Worm (Caenorhabditis elegans): Measurements from ENCODE around the gene odr-2.

DNA sequence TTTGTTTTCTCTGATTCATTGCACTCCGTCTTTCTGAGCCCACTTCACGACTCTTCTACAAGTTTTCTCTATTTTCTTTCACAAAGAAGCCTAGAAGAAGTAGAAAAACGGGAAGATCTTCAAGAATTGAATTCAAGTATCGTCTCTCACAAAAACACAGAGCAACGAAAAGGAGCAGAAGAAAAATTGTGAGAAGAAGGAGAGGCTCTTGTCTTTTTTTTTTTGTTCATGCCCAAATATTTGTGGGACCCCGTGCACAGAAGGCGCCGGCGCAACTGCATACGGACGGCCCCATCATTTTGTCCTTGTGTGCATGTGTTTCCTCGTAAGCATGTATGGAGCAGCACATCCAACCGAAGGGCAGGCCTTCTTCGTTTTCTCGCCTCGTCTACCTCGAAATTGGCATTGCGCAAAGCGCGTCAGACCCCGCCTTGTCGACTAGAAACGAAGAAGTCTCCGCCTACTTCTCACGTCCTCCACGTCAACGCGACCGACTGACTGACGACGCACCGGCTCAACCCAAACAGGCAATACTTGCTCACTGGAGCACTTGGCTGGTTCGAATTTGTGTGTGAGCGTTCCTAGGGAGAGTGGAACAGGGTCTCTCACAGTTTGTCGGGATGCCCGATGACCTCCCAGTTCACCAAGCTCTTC lies 3.3 kb downstream of the odr-2 start:
- TF ChIP-seq nhr-179 (tag; optimal IDR thresholded peaks at IDR 0.05), result no peak
- no peak for TF ChIP-seq F37B4.10 (GFP tag; IDR thresholded peaks at IDR 0.05)
- no peak for TF ChIP-seq Y56A3A.18 (GFP tag; IDR thresholded peaks at IDR 0.05)
- no peak for TF ChIP-seq hrde-1 (tag; optimal IDR thresholded peaks at IDR 0.05; ENCODE audit: borderline replicate concordance)
- no peak for TF ChIP-seq F55B11.4 (tag; optimal IDR thresholded peaks at IDR 0.05; ENCODE audit: borderline replicate concordance, insufficient read depth)
- TF ChIP-seq Y53F4B.3 (GFP tag; IDR thresholded peaks at IDR 0.05), result no peak
